Worm (Caenorhabditis elegans): ENCODE results near the gene R02D5.4.

DNA sequence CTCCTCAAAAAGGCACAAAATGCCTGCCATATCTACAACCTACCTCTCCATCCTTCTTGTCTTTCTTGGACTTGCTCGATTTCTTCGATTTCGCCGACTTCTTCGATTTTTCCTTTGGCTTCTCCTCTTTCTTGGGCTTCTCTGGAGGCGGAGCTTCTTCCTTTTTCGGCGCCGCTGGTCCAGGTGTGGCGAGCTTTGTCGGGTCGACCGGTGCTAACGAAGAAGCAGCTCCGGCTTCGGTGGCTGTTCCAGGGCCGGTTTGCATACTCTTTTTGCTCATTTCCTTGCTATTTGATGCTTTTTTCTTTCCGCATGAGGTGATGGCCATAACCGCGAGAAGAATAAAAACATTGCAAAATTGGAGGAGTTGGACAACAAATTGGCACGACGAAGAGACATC lies 3.9 kb downstream of the R02D5.4 start:
- TF ChIP-seq ZK546.5 (tag; optimal IDR thresholded peaks at IDR 0.05), result no peak
- TF ChIP-seq lin-39 (tag; optimal IDR thresholded peaks at IDR 0.05), result no peak
- no peak for TF ChIP-seq ceh-16 (tag; optimal IDR thresholded peaks at IDR 0.05)
- no peak for TF ChIP-seq egl-27 (tag; optimal IDR thresholded peaks at IDR 0.05)
- no peak for TF ChIP-seq unc-62 (GFP tag; optimal IDR thresholded peaks at IDR 0.05)
- TF ChIP-seq fos-1 (tag; optimal IDR thresholded peaks at IDR 0.05), result no peak
- TF ChIP-seq nhr-12 (tag; optimal IDR thresholded peaks at IDR 0.05), result no peak
- no peak for TF ChIP-seq nhr-237 (tag; optimal IDR thresholded peaks at IDR 0.05)
- TF ChIP-seq crh-2 (tag; optimal IDR thresholded peaks at IDR 0.05), result no peak
- TF ChIP-seq elt-1 (tag; optimal IDR thresholded peaks at IDR 0.05), result no peak
- no peak for TF ChIP-seq ama-1 (optimal IDR thresholded peaks at IDR 0.05)
- TF ChIP-seq nhr-25 (tag; optimal IDR thresholded peaks at IDR 0.05), result no peak
- TF ChIP-seq nhr-11 (tag; optimal IDR thresholded peaks at IDR 0.05), result no peak
- TF ChIP-seq sma-9 (GFP tag; optimal IDR thresholded peaks at IDR 0.05), result no peak
- TF ChIP-seq sma-9 (tag; optimal IDR thresholded peaks at IDR 0.05), result no peak

Measured in whole organism, L2 larva.